Fruit fly (Drosophila melanogaster) whole organism: ENCODE results near the gene Sfxn1-3.

Experiments
- CG8478 ChIP-seq: fragments of >200 bp; optimal IDR thresholded peaks from 2 replicates; lab custom pipeline; 2018; ENCODE audit warnings: inconsistent platforms
- Dll ChIP-seq: fragments of >200 bp; optimal IDR thresholded peaks from 2 replicates; lab custom pipeline; 2017
- pan ChIP-seq: fragments of >200 bp; optimal IDR thresholded peaks from 2 replicates; lab custom pipeline; 2017
- psq ChIP-seq: fragments of >200 bp; optimal IDR thresholded peaks from 2 replicates; lab custom pipeline; 2017
- usp ChIP-seq: fragments of >200 bp; optimal IDR thresholded peaks from 2 replicates; lab custom pipeline; 2017; ENCODE audit warnings: missing biosample characterization, missing genetic modification characterization, mixed read lengths

- TF ChIP-seq Dll (lab: Kevin White, UChicago) (no peak), pan (peak; percentile 10), psq (lab: Kevin White, UChicago) (no peak), usp (GFP tag; lab: Kevin White, UChicago) (no peak), CG8478 (no peak)
Observed at dm6 chr3R:4428585-4429464, 50.4 kb downstream of the Sfxn1-3 start, which contains the start of gene srl.
